Fruit fly (Drosophila melanogaster): Measurements from ENCODE around the gene CG7300.
A peak's percentile ranks its signal among the peaks of the same experiment; 100 is the strongest.

Gene CG7300

DNA sequence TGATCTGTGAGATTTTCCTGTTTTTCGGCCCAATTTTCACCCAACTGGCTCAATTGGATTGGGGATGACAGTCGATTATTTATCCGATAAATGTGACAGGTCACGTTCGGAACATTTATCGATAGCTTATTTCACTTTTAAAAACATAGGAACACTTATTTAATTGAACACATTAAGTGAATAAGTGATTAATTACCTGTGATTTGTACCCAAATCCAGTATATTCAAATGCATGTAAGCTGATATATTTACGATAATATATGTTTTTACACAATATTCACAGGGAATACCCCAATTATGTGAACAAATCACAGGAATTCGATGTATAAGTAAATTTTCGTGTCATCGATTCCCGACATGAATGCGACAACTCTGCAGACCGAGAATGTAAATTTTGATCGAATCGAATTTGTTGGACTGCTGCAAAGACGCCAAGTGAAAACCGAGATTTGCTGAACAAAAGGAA is 34.5 kb upstream of the CG7300 start, which contains the start of the genes EMC3 and Dpy-30L1:
TSS of gene EMC3 (minus strand) at position 81 of the 466 bp plus-strand sequence.
TSS of gene Dpy-30L1 (plus strand) at position 311 of the 466 bp plus-strand sequence.
- TF ChIP-seq CG31388 (GFP tag; optimal IDR thresholded peaks at IDR 0.05) (no peak), ewg (GFP tag; optimal IDR thresholded peaks at IDR 0.05) (no peak), mirr (GFP tag; optimal IDR thresholded peaks at IDR 0.05) (no peak), Abd-B (GFP tag; optimal IDR thresholded peaks at IDR 0.05) (peak; percentile 51), prd (optimal IDR thresholded peaks at IDR 0.05) (no peak), prd (GFP tag; IDR thresholded peaks at IDR 0.05) (peak; percentile 62), D19B (GFP tag; optimal IDR thresholded peaks at IDR 0.05) (no peak), Blimp-1 (GFP tag; optimal IDR thresholded peaks at IDR 0.05) (peak; percentile 59), sqz (GFP tag; optimal IDR thresholded peaks at IDR 0.05) (no peak), dpn (GFP tag; optimal IDR thresholded peaks at IDR 0.05) (peak; percentile 50 to 63), CG17361 (GFP tag; IDR thresholded peaks at IDR 0.05) (peak; percentile 67), CG3065 (GFP tag; optimal IDR thresholded peaks at IDR 0.05) (no peak), CG42726 (GFP tag; IDR thresholded peaks at IDR 0.05; ENCODE audit: partially characterized antibody) (no peak), Rfx (GFP tag; IDR thresholded peaks at IDR 0.05) (peak; percentile 71), CG17359 (tag; optimal IDR thresholded peaks at IDR 0.05) (peak; percentile 59), Lpt (GFP tag; optimal IDR thresholded peaks at IDR 0.05) (no peak), ara (GFP tag; IDR thresholded peaks at IDR 0.05) (no peak), Dp (GFP tag; optimal IDR thresholded peaks at IDR 0.05) (peak; percentile 46), vvl (GFP tag; IDR thresholded peaks at IDR 0.05) (peak; percentile 58; the same call in 1 of the 2 replicates), CG7839 (tag; optimal IDR thresholded peaks at IDR 0.05) (no peak), lmd (GFP tag; IDR thresholded peaks at IDR 0.05) (peak; percentile 43; the same call in 1 of the 2 replicates), CG17328 (GFP tag; IDR thresholded peaks at IDR 0.05) (no peak), CG8089 (GFP tag; optimal IDR thresholded peaks at IDR 0.05) (no peak), CG5953 (GFP tag; IDR thresholded peaks at IDR 0.05) (no peak), nmo (GFP tag; optimal IDR thresholded peaks at IDR 0.05) (peak; percentile 74), CG7963 (GFP tag; IDR thresholded peaks at IDR 0.05; ENCODE audit: partially characterized antibody) (no peak), CG3163 (GFP tag; optimal IDR thresholded peaks at IDR 0.05) (peak; percentile 12), CG34376 (GFP tag; optimal IDR thresholded peaks at IDR 0.05) (peak; percentile 45), hb (GFP tag; IDR thresholded peaks at IDR 0.05; ENCODE audit: partially characterized antibody) (peak; percentile 73; the same call in 2 of the 3 replicates), tap (tag; optimal IDR thresholded peaks at IDR 0.05) (no peak), ranshi (GFP tag; IDR thresholded peaks at IDR 0.05) (peak; percentile 47; the same call in 1 of the 2 replicates), kah (GFP tag; optimal IDR thresholded peaks at IDR 0.05) (no peak), CG13624 (GFP tag; optimal IDR thresholded peaks at IDR 0.05) (peak; percentile 68), Nf-YC (tag; optimal IDR thresholded peaks at IDR 0.05) (no peak), CG9437 (GFP tag; optimal IDR thresholded peaks at IDR 0.05) (no peak), CG11085 (GFP tag; IDR thresholded peaks at IDR 0.05) (no peak), CG14860 (GFP tag; IDR thresholded peaks at IDR 0.05; ENCODE audit: partially characterized antibody) (peak; percentile 86), Myb (GFP tag; optimal IDR thresholded peaks at IDR 0.05) (peak; percentile 46), sr (GFP tag; IDR thresholded peaks at IDR 0.05) (no peak), fd64A (GFP tag; optimal IDR thresholded peaks at IDR 0.05) (no peak), CG4730 (GFP tag; IDR thresholded peaks at IDR 0.05) (peak; percentile 32; the same call in 1 of the 2 replicates), ems (GFP tag; optimal IDR thresholded peaks at IDR 0.05) (peak; percentile 25), CG30020 (tag; optimal IDR thresholded peaks at IDR 0.05) (peak; percentile 78), Drgx (GFP tag; IDR thresholded peaks at IDR 0.05) (no peak; the same call in 1 of the 2 replicates), ato (GFP tag; IDR thresholded peaks at IDR 0.05; ENCODE audit: partially characterized antibody) (peak; percentile 56; the same call in 1 of the 2 replicates), CG4617 (GFP tag; optimal IDR thresholded peaks at IDR 0.05; ENCODE audit: borderline replicate concordance) (peak; percentile 64), CG11093 (GFP tag; IDR thresholded peaks at IDR 0.05) (no peak), lov (optimal IDR thresholded peaks at IDR 0.05) (no peak), lov (GFP tag; IDR thresholded peaks at IDR 0.05) (no peak), pnt (GFP tag; optimal IDR thresholded peaks at IDR 0.05) (no peak), CG8765 (GFP tag; IDR thresholded peaks at IDR 0.05) (no peak)
